Worm (Caenorhabditis elegans) whole organism, mixed stage, embryonic: ENCODE results near the gene ZC506.1.

Experiments
- M03D4.4 ChIP-seq: sonication (generic microtip); optimal IDR thresholded peaks from 2 replicates; lab custom pipeline; 2017; ENCODE audit warnings: mild to moderate bottlenecking, missing genetic modification characterization, missing compliant biosample characterization
- bed-3 ChIP-seq: fragments of 200-800 bp; sonication (Bioruptor generic); optimal IDR thresholded peaks from 3 replicates; lab custom pipeline; 2018; ENCODE audit warnings: mild to moderate bottlenecking, missing genetic modification characterization, moderate library complexity, missing compliant biosample characterization
- blmp-1 ChIP-seq: fragments of 150-350 bp; optimal IDR thresholded peaks from 2 replicates; lab custom pipeline; 2014; ENCODE audit warnings: missing biosample characterization, missing genetic modification characterization
- ceh-39 ChIP-seq: fragments of 150-350 bp; optimal IDR thresholded peaks from 2 replicates; lab custom pipeline; 2014; ENCODE audit warnings: missing biosample characterization, missing genetic modification characterization
- ceh-83 ChIP-seq: fragments of 200-800 bp; sonication (Bioruptor generic); optimal IDR thresholded peaks from 2 replicates; lab custom pipeline; 2018; ENCODE audit warnings: mild to moderate bottlenecking, missing genetic modification characterization, missing compliant biosample characterization
- ces-1 ChIP-seq: fragments of 150-350 bp; optimal IDR thresholded peaks from 2 replicates; lab custom pipeline; 2014; ENCODE audit warnings: missing biosample characterization, missing genetic modification reagents, missing genetic modification characterization
- cnd-1 ChIP-seq: fragments of 200-800 bp; sonication (Bioruptor generic); optimal IDR thresholded peaks from 2 replicates; lab custom pipeline; 2018; ENCODE audit warnings: mild to moderate bottlenecking, missing genetic modification characterization, missing compliant biosample characterization
- drap-1 ChIP-seq: fragments of 200-800 bp; sonication (Bioruptor generic); optimal IDR thresholded peaks from 3 replicates; lab custom pipeline; 2018; ENCODE audit warnings: mild to moderate bottlenecking, missing genetic modification characterization, missing compliant biosample characterization
- elt-1 ChIP-seq: sonication (generic microtip); optimal IDR thresholded peaks from 2 replicates; lab custom pipeline; 2017; ENCODE audit warnings: missing genetic modification characterization, mild to moderate bottlenecking, missing compliant biosample characterization, antibody characterized with exemption, moderate library complexity, borderline replicate concordance; ENCODE audit not compliant: insufficient read depth
- elt-3 ChIP-seq: fragments of 150-350 bp; optimal IDR thresholded peaks from 2 replicates; lab custom pipeline; 2014; ENCODE audit warnings: missing biosample characterization, missing genetic modification characterization
- flh-1 ChIP-seq: fragments of 200-800 bp; sonication (Bioruptor generic); optimal IDR thresholded peaks from 2 replicates; lab custom pipeline; 2018; ENCODE audit warnings: mild to moderate bottlenecking, missing genetic modification characterization, moderate library complexity, missing compliant biosample characterization
- ham-2 ChIP-seq: fragments of 200-800 bp; sonication (Bioruptor generic); optimal IDR thresholded peaks from 2 replicates; lab custom pipeline; 2018; ENCODE audit warnings: mild to moderate bottlenecking, missing genetic modification characterization, missing compliant biosample characterization
- hlh-1 ChIP-seq: fragments of 150-350 bp; optimal IDR thresholded peaks from 2 replicates; lab custom pipeline; 2014; ENCODE audit warnings: missing biosample characterization, missing genetic modification reagents, missing genetic modification characterization
- lin-32 ChIP-seq: fragments of 200-800 bp; sonication (Bioruptor generic); optimal IDR thresholded peaks from 2 replicates; lab custom pipeline; 2018; ENCODE audit warnings: mild to moderate bottlenecking, missing genetic modification characterization, missing compliant biosample characterization
- lsy-2 ChIP-seq: fragments of 150-350 bp; optimal IDR thresholded peaks from 2 replicates; lab custom pipeline; 2014; ENCODE audit warnings: missing biosample characterization, missing genetic modification characterization
- mab-5 ChIP-seq: fragments of 150-350 bp; optimal IDR thresholded peaks from 2 replicates; lab custom pipeline; 2014; ENCODE audit warnings: missing biosample characterization, missing genetic modification characterization
- mep-1 ChIP-seq: fragments of 150-350 bp; optimal IDR thresholded peaks from 2 replicates; lab custom pipeline; 2017; ENCODE audit warnings: missing biosample characterization, missing genetic modification reagents, missing genetic modification characterization, inconsistent platforms
- mls-2 ChIP-seq: sonication (generic microtip); optimal IDR thresholded peaks from 2 replicates; lab custom pipeline; 2016; ENCODE audit warnings: mild to moderate bottlenecking, missing genetic modification characterization, moderate library complexity, missing compliant biosample characterization
- nhr-12 ChIP-seq: fragments of 150-350 bp; optimal IDR thresholded peaks from 2 replicates; lab custom pipeline; 2014; ENCODE audit warnings: missing biosample characterization, missing genetic modification characterization
- nhr-2 ChIP-seq: fragments of 150-350 bp; optimal IDR thresholded peaks from 2 replicates; lab custom pipeline; 2014; ENCODE audit warnings: missing biosample characterization, missing genetic modification characterization
- nhr-237 ChIP-seq: fragments of 150-350 bp; optimal IDR thresholded peaks from 2 replicates; lab custom pipeline; 2014; ENCODE audit warnings: missing biosample characterization, missing genetic modification characterization
- nhr-28 ChIP-seq: fragments of 150-350 bp; optimal IDR thresholded peaks from 2 replicates; lab custom pipeline; 2014; ENCODE audit warnings: missing biosample characterization, missing genetic modification characterization
- nhr-76 ChIP-seq: sonication (generic microtip); optimal IDR thresholded peaks from 2 replicates; lab custom pipeline; 2017; ENCODE audit warnings: missing biosample characterization, missing genetic modification characterization
- pha-4 ChIP-seq: fragments of 150-350 bp; optimal IDR thresholded peaks from 2 replicates; lab custom pipeline; 2018; ENCODE audit warnings: missing biosample characterization, missing genetic modification reagents, missing genetic modification characterization
- sem-2 ChIP-seq: fragments of 200-800 bp; sonication (Bioruptor generic); optimal IDR thresholded peaks from 2 replicates; lab custom pipeline; 2018; ENCODE audit warnings: mild to moderate bottlenecking, missing genetic modification characterization, missing compliant biosample characterization
- snpc-4 ChIP-seq: fragments of 150-350 bp; optimal IDR thresholded peaks from 2 replicates; lab custom pipeline; 2014; ENCODE audit warnings: missing biosample characterization, missing genetic modification characterization
- sptf-1 ChIP-seq: sonication (generic microtip); optimal IDR thresholded peaks from 2 replicates; lab custom pipeline; 2017; ENCODE audit warnings: mild to moderate bottlenecking, missing genetic modification characterization, moderate library complexity, missing compliant biosample characterization
- tbx-8 ChIP-seq: fragments of 200-800 bp; sonication (Bioruptor generic); optimal IDR thresholded peaks from 2 replicates; lab custom pipeline; 2018; ENCODE audit warnings: mild to moderate bottlenecking, missing genetic modification characterization, moderate library complexity, missing compliant biosample characterization
- unc-120 ChIP-seq: sonication (generic microtip); optimal IDR thresholded peaks from 2 replicates; lab custom pipeline; 2017; ENCODE audit warnings: missing genetic modification characterization, missing compliant biosample characterization; ENCODE audit not compliant: poor library complexity, severe bottlenecking
- unc-39 ChIP-seq: fragments of 150-350 bp; optimal IDR thresholded peaks from 2 replicates; lab custom pipeline; 2014; ENCODE audit warnings: missing biosample characterization, missing genetic modification characterization
- unc-62 ChIP-seq: fragments of 150-350 bp; optimal IDR thresholded peaks from 2 replicates; lab custom pipeline; 2014; ENCODE audit warnings: missing biosample characterization, missing genetic modification reagents, missing genetic modification characterization
- zip-8 ChIP-seq: fragments of 150-350 bp; optimal IDR thresholded peaks from 2 replicates; lab custom pipeline; 2014; ENCODE audit warnings: missing biosample characterization, missing genetic modification characterization

ZC506.1 gene

ce11 chrX:9933291-9934008, 25.3 kb upstream of the ZC506.1 start:
- TF ChIP-seq hlh-1 (tag; lab: Kevin White, UChicago), result peak; percentile 92
- no peak for TF ChIP-seq nhr-12 (tag; lab: Kevin White, UChicago)
- TF ChIP-seq cnd-1, result peak; percentile 47
- peak; percentile 94 for TF ChIP-seq zip-8 (tag; lab: Kevin White, UChicago)

- TF ChIP-seq hlh-1 (tag; lab: Kevin White, UChicago) (no peak), tbx-8 (GFP tag; lab: Kevin White, UChicago) (no peak), ceh-39 (tag; lab: Kevin White, UChicago) (no peak), drap-1 (no peak), snpc-4 (no peak), elt-3 (tag; lab: Kevin White, UChicago) (no peak), nhr-237 (no peak), unc-62 (GFP tag; lab: Kevin White, UChicago) (no peak), nhr-28 (tag; lab: Kevin White, UChicago) (no peak), sptf-1 (tag; lab: Kevin White, UChicago) (no peak), unc-120 (tag; lab: Kevin White, UChicago) (no peak), mab-5 (tag; lab: Kevin White, UChicago) (no peak), ces-1 (GFP tag; lab: Kevin White, UChicago) (no peak), lsy-2 (tag; lab: Kevin White, UChicago) (no peak), lin-32 (GFP tag; lab: Kevin White, UChicago) (no peak), mep-1 (no peak), nhr-12 (tag; lab: Kevin White, UChicago) (no peak), cnd-1 (no peak)
These were observed 24.8 kb upstream of the ZC506.1 start for ce11 chrX:9934009-9934323.

ce11 chrX:9938091-9938490, 20.7 kb upstream of the ZC506.1 start:
- TF ChIP-seq flh-1 (GFP tag; lab: Kevin White, UChicago), result no peak
- peak; percentile 20 for TF ChIP-seq zip-8 (tag; lab: Kevin White, UChicago)

- TF ChIP-seq blmp-1 (tag; lab: Kevin White, UChicago) (no peak), bed-3 (GFP tag; lab: Kevin White, UChicago) (no peak), tbx-8 (GFP tag; lab: Kevin White, UChicago) (no peak), unc-120 (tag; lab: Kevin White, UChicago) (no peak), sem-2 (no peak), unc-62 (GFP tag; lab: Kevin White, UChicago) (no peak), nhr-28 (tag; lab: Kevin White, UChicago) (no peak), ceh-39 (tag; lab: Kevin White, UChicago) (no peak), hlh-1 (tag; lab: Kevin White, UChicago) (no peak), elt-1 (no peak), ceh-83 (GFP tag; lab: Kevin White, UChicago) (no peak), unc-39 (tag; lab: Kevin White, UChicago) (no peak), ham-2 (GFP tag; lab: Kevin White, UChicago) (no peak), ces-1 (GFP tag; lab: Kevin White, UChicago) (no peak), cnd-1 (no peak), lsy-2 (tag; lab: Kevin White, UChicago) (no peak)
These were observed 20.2 kb upstream of the ZC506.1 start, which contains the start of the genes C17G1.5 and C17G1.14 for ce11 chrX:9938537-9938936. TSS of gene C17G1.5 (plus strand) at chrX:9938802. TSS of gene C17G1.14 (plus strand) at chrX:9938813.

ce11 chrX:9940524-9940923, 18.2 kb upstream of the ZC506.1 start:
- TF ChIP-seq drap-1 (no peak), mls-2 (tag; lab: Kevin White, UChicago) (no peak), blmp-1 (tag; lab: Kevin White, UChicago) (no peak), unc-62 (GFP tag; lab: Kevin White, UChicago) (no peak)

ce11 chrX:9941379-9941778, 17.4 kb upstream of the ZC506.1 start:
- TF ChIP-seq pha-4 (tag; lab: Kevin White, UChicago) (no peak), ceh-83 (GFP tag; lab: Kevin White, UChicago) (no peak), nhr-76 (tag; lab: Kevin White, UChicago) (no peak), nhr-2 (tag; lab: Kevin White, UChicago) (no peak), nhr-237 (no peak), lin-32 (GFP tag; lab: Kevin White, UChicago) (no peak), M03D4.4 (tag; lab: Kevin White, UChicago) (no peak), cnd-1 (no peak), nhr-12 (tag; lab: Kevin White, UChicago) (no peak), drap-1 (no peak), ham-2 (GFP tag; lab: Kevin White, UChicago) (no peak), unc-39 (tag; lab: Kevin White, UChicago) (no peak), unc-120 (tag; lab: Kevin White, UChicago) (no peak), elt-1 (no peak), snpc-4 (no peak), sptf-1 (tag; lab: Kevin White, UChicago) (no peak)
- TF ChIP-seq, all 35 proteins: peak for 0
